Fruit fly (Drosophila melanogaster) S2 (cell line): ENCODE results near the gene CG4911.

Experiments used
- CG8478 ChIP-seq: fragments of >200 bp; optimal IDR thresholded peaks from 2 replicates; lab custom pipeline; 2018
- CTCF ChIP-seq, 2 experiments: fragments of >200 bp; optimal IDR thresholded peaks; 2 replicates each; lab custom pipeline; 2018

DNA sequence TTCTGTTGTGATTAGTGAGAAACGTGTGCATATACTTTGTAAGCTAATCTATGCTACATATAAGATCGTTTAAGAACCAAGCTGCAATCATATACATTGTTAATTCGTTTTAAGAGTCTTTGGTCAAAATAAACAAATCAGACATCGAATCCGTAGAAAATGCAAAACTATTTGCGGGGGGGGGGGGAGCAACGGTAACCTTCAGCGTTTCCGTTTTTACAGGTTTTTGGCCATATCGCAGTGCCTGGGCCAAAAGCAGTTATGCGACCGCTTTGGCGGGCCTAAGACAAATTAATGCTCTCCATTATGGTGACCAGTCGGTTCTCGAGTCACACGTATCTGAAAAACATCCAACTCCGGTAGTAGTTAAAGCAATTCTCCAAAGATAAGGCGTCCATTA is 27.6 kb downstream of the CG4911 start:
- TF ChIP-seq CG8478 (lab: Kevin White, UChicago) (no peak), CTCF (optimal IDR thresholded peaks at IDR 0.05; lab: Kevin White, UChicago) (no peak)
